Worm (Caenorhabditis elegans) whole organism, mixed stage, embryonic: ENCODE measurements around the gene str-180.

Source experiments
- M03D4.4 ChIP-seq: sonication (generic microtip); optimal IDR thresholded peaks from 2 replicates; lab custom pipeline; 2017; ENCODE audit warnings: mild to moderate bottlenecking, missing genetic modification characterization, missing compliant biosample characterization
- bed-3 ChIP-seq: fragments of 200-800 bp; sonication (Bioruptor generic); optimal IDR thresholded peaks from 3 replicates; lab custom pipeline; 2018; ENCODE audit warnings: mild to moderate bottlenecking, missing genetic modification characterization, moderate library complexity, missing compliant biosample characterization
- blmp-1 ChIP-seq: fragments of 150-350 bp; optimal IDR thresholded peaks from 2 replicates; lab custom pipeline; 2014; ENCODE audit warnings: missing biosample characterization, missing genetic modification characterization
- ceh-39 ChIP-seq: fragments of 150-350 bp; optimal IDR thresholded peaks from 2 replicates; lab custom pipeline; 2014; ENCODE audit warnings: missing biosample characterization, missing genetic modification characterization
- ceh-43 ChIP-seq: fragments of 200-800 bp; sonication (Bioruptor generic); optimal IDR thresholded peaks from 2 replicates; lab custom pipeline; 2018; ENCODE audit warnings: mild to moderate bottlenecking, missing genetic modification characterization, moderate library complexity, missing compliant biosample characterization
- ceh-83 ChIP-seq: fragments of 200-800 bp; sonication (Bioruptor generic); optimal IDR thresholded peaks from 2 replicates; lab custom pipeline; 2018; ENCODE audit warnings: mild to moderate bottlenecking, missing genetic modification characterization, missing compliant biosample characterization
- ces-1 ChIP-seq: fragments of 150-350 bp; optimal IDR thresholded peaks from 2 replicates; lab custom pipeline; 2014; ENCODE audit warnings: missing biosample characterization, missing genetic modification reagents, missing genetic modification characterization
- cnd-1 ChIP-seq: fragments of 200-800 bp; sonication (Bioruptor generic); optimal IDR thresholded peaks from 2 replicates; lab custom pipeline; 2018; ENCODE audit warnings: mild to moderate bottlenecking, missing genetic modification characterization, missing compliant biosample characterization
- drap-1 ChIP-seq: fragments of 200-800 bp; sonication (Bioruptor generic); optimal IDR thresholded peaks from 3 replicates; lab custom pipeline; 2018; ENCODE audit warnings: mild to moderate bottlenecking, missing genetic modification characterization, missing compliant biosample characterization
- elt-1 ChIP-seq: sonication (generic microtip); optimal IDR thresholded peaks from 2 replicates; lab custom pipeline; 2017; ENCODE audit warnings: missing genetic modification characterization, mild to moderate bottlenecking, missing compliant biosample characterization, antibody characterized with exemption, moderate library complexity, borderline replicate concordance; ENCODE audit not compliant: insufficient read depth
- elt-3 ChIP-seq: fragments of 150-350 bp; optimal IDR thresholded peaks from 2 replicates; lab custom pipeline; 2014; ENCODE audit warnings: missing biosample characterization, missing genetic modification characterization
- flh-1 ChIP-seq: fragments of 200-800 bp; sonication (Bioruptor generic); optimal IDR thresholded peaks from 2 replicates; lab custom pipeline; 2018; ENCODE audit warnings: mild to moderate bottlenecking, missing genetic modification characterization, moderate library complexity, missing compliant biosample characterization
- ham-2 ChIP-seq: fragments of 200-800 bp; sonication (Bioruptor generic); optimal IDR thresholded peaks from 2 replicates; lab custom pipeline; 2018; ENCODE audit warnings: mild to moderate bottlenecking, missing genetic modification characterization, missing compliant biosample characterization
- hlh-1 ChIP-seq: fragments of 150-350 bp; optimal IDR thresholded peaks from 2 replicates; lab custom pipeline; 2014; ENCODE audit warnings: missing biosample characterization, missing genetic modification reagents, missing genetic modification characterization
- lin-13 ChIP-seq: fragments of 150-350 bp; optimal IDR thresholded peaks from 2 replicates; lab custom pipeline; 2014; ENCODE audit warnings: missing biosample characterization, missing genetic modification characterization
- lin-32 ChIP-seq: fragments of 200-800 bp; sonication (Bioruptor generic); optimal IDR thresholded peaks from 2 replicates; lab custom pipeline; 2018; ENCODE audit warnings: mild to moderate bottlenecking, missing genetic modification characterization, missing compliant biosample characterization
- lsy-2 ChIP-seq: fragments of 150-350 bp; optimal IDR thresholded peaks from 2 replicates; lab custom pipeline; 2014; ENCODE audit warnings: missing biosample characterization, missing genetic modification characterization
- mab-5 ChIP-seq: fragments of 150-350 bp; optimal IDR thresholded peaks from 2 replicates; lab custom pipeline; 2014; ENCODE audit warnings: missing biosample characterization, missing genetic modification characterization
- mep-1 ChIP-seq: fragments of 150-350 bp; optimal IDR thresholded peaks from 2 replicates; lab custom pipeline; 2017; ENCODE audit warnings: missing biosample characterization, missing genetic modification reagents, missing genetic modification characterization, inconsistent platforms
- mls-2 ChIP-seq: sonication (generic microtip); optimal IDR thresholded peaks from 2 replicates; lab custom pipeline; 2016; ENCODE audit warnings: mild to moderate bottlenecking, missing genetic modification characterization, moderate library complexity, missing compliant biosample characterization
- nhr-12 ChIP-seq: fragments of 150-350 bp; optimal IDR thresholded peaks from 2 replicates; lab custom pipeline; 2014; ENCODE audit warnings: missing biosample characterization, missing genetic modification characterization
- nhr-2 ChIP-seq: fragments of 150-350 bp; optimal IDR thresholded peaks from 2 replicates; lab custom pipeline; 2014; ENCODE audit warnings: missing biosample characterization, missing genetic modification characterization
- nhr-237 ChIP-seq: fragments of 150-350 bp; optimal IDR thresholded peaks from 2 replicates; lab custom pipeline; 2014; ENCODE audit warnings: missing biosample characterization, missing genetic modification characterization
- nhr-28 ChIP-seq: fragments of 150-350 bp; optimal IDR thresholded peaks from 2 replicates; lab custom pipeline; 2014; ENCODE audit warnings: missing biosample characterization, missing genetic modification characterization
- nhr-76 ChIP-seq: sonication (generic microtip); optimal IDR thresholded peaks from 2 replicates; lab custom pipeline; 2017; ENCODE audit warnings: missing biosample characterization, missing genetic modification characterization
- pha-4 ChIP-seq: fragments of 150-350 bp; optimal IDR thresholded peaks from 2 replicates; lab custom pipeline; 2018; ENCODE audit warnings: missing biosample characterization, missing genetic modification reagents, missing genetic modification characterization
- sem-2 ChIP-seq: fragments of 200-800 bp; sonication (Bioruptor generic); optimal IDR thresholded peaks from 2 replicates; lab custom pipeline; 2018; ENCODE audit warnings: mild to moderate bottlenecking, missing genetic modification characterization, missing compliant biosample characterization
- snpc-4 ChIP-seq: fragments of 150-350 bp; optimal IDR thresholded peaks from 2 replicates; lab custom pipeline; 2014; ENCODE audit warnings: missing biosample characterization, missing genetic modification characterization
- sptf-1 ChIP-seq: sonication (generic microtip); optimal IDR thresholded peaks from 2 replicates; lab custom pipeline; 2017; ENCODE audit warnings: mild to moderate bottlenecking, missing genetic modification characterization, moderate library complexity, missing compliant biosample characterization
- tbx-8 ChIP-seq: fragments of 200-800 bp; sonication (Bioruptor generic); optimal IDR thresholded peaks from 2 replicates; lab custom pipeline; 2018; ENCODE audit warnings: mild to moderate bottlenecking, missing genetic modification characterization, moderate library complexity, missing compliant biosample characterization
- unc-120 ChIP-seq: sonication (generic microtip); optimal IDR thresholded peaks from 2 replicates; lab custom pipeline; 2017; ENCODE audit warnings: missing genetic modification characterization, missing compliant biosample characterization; ENCODE audit not compliant: poor library complexity, severe bottlenecking
- unc-39 ChIP-seq: fragments of 150-350 bp; optimal IDR thresholded peaks from 2 replicates; lab custom pipeline; 2014; ENCODE audit warnings: missing biosample characterization, missing genetic modification characterization
- unc-62 ChIP-seq: fragments of 150-350 bp; optimal IDR thresholded peaks from 2 replicates; lab custom pipeline; 2014; ENCODE audit warnings: missing biosample characterization, missing genetic modification reagents, missing genetic modification characterization
- zip-8 ChIP-seq: fragments of 150-350 bp; optimal IDR thresholded peaks from 2 replicates; lab custom pipeline; 2014; ENCODE audit warnings: missing biosample characterization, missing genetic modification characterization
- ztf-11 ChIP-seq: fragments of 150-350 bp; optimal IDR thresholded peaks from 2 replicates; lab custom pipeline; 2014; ENCODE audit warnings: missing biosample characterization, missing genetic modification characterization

The str-180 gene

DNA sequence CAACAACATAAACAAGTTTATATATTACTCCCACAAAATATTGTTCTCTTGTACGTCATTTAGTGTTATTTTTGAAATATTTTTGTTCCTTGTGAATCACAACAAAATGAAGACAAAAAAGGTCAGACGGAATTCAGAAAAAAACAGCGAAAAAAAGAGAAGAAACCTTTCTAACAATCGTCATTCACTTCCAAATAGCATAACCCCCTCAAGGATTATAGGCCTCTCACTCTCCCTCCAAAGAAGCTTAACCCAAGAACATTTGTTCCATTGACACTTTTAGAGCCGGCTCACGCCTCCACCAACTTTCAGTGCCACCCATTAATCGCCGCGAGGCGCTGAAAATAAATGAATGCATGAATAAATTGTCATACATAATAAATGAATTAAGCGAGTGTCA, 9.1 kb downstream of the str-180 start:
- TF ChIP-seq unc-120 (tag; lab: Kevin White, UChicago) (no peak), blmp-1 (tag; lab: Kevin White, UChicago) (no peak), drap-1 (GFP tag; lab: Kevin White, UChicago) (no peak), elt-1 (tag; lab: Kevin White, UChicago) (no peak), ceh-39 (tag; lab: Kevin White, UChicago) (no peak), unc-39 (tag; lab: Kevin White, UChicago) (no peak), hlh-1 (no peak), unc-62 (no peak), nhr-76 (tag; lab: Kevin White, UChicago) (no peak)

DNA sequence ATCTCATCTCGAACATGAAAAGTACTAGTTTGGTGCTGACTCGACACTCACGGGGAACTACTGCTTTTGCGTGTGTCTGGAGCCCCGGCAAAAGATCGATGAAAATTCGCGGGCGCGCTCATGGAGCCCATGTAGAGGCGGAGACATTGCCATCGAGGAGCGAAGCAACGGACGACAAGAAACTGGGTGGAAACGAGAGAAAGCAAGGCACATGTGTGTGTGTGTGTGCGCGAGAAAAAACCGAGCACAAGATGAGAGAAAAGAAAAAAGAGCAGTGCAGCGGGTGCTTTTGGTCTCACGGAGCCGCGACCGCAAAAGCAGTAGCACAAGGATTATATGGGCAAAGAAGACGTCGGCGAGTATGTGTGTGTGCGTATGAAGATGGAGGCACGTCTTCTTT, 9.9 kb downstream of the str-180 start:
- TF ChIP-seq sptf-1 (tag; lab: Kevin White, UChicago) (peak; percentile 14), ztf-11 (tag; lab: Kevin White, UChicago) (no peak), mab-5 (tag; lab: Kevin White, UChicago) (no peak), unc-39 (tag; lab: Kevin White, UChicago) (no peak), tbx-8 (no peak), mep-1 (tag; lab: Kevin White, UChicago) (peak; percentile 50)

DNA sequence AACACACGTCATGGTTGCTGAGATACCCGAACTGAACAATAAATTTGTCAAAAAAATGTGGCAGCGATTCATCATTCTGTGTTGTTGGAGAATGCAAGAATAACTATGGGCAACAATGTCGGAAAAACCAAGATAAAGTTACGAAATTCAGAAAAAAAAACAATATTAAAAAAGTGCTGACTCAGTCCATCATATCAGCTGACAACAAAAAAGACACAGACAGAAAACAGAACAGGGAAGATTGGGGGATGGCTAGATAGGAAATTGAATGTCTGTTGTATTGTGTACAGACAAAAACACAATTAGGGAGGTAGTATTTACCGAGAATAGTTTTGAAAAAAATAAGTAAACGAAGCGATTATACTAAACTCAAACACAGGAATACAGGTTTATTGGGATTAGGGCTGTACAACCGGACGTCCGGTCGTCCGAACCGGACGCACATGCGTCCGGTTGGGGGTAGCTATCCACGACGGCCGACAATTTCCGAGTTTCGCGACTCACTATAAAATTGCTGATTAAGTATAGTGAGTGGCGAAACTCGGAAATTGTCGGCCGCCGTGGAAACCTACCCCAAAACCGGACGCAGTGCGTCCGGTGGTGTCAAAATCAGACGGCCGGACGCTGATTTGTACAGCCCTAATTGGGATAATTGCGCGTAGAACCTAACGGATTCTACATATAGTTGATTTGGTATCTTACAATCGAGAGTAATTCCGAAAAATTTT, 10.9 kb downstream of the str-180 start:
- no peak for TF ChIP-seq lin-32 (GFP tag; lab: Kevin White, UChicago)
- no peak for TF ChIP-seq elt-3
- no peak for TF ChIP-seq lsy-2 (tag; lab: Kevin White, UChicago)
- no peak for TF ChIP-seq bed-3 (GFP tag; lab: Kevin White, UChicago)
- TF ChIP-seq ces-1 (GFP tag; lab: Kevin White, UChicago): no peak
- TF ChIP-seq sptf-1 (tag; lab: Kevin White, UChicago): no peak
- TF ChIP-seq ztf-11 (tag; lab: Kevin White, UChicago): no peak
- TF ChIP-seq ceh-39 (tag; lab: Kevin White, UChicago): no peak
- no peak for TF ChIP-seq mep-1 (tag; lab: Kevin White, UChicago)
- no peak for TF ChIP-seq ceh-83
- TF ChIP-seq mls-2 (tag; lab: Kevin White, UChicago): no peak
- TF ChIP-seq drap-1 (GFP tag; lab: Kevin White, UChicago): no peak

DNA sequence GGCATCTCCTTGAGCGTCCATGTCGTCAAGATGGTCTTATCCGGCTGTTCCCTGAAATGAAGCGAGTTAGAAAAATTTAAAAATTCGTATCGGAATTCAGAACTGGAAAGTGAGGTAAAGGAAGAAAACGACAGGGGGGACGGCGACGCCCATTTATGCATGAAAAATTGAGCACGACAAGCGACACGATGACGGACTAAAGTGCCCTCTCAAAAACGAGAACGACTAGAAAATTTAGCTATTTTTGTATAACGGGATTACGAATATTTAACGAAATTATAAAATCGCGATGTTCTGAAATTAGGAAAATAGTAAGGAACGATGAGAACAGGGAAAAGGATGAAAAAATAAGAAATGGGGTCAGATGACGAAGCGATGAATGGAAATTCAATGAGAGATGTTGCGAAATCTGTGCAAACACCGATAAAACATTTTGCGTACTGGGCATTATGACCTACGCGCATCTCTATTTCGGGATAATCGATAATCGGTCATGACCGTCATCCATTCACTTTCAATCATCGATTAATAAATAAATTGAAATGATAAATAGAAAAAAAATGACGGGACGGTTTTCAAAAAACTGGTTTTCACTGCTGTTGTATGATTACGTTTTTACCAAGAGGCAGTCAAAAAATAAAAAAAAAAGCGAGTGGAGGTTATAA, 12.1 kb downstream of the str-180 start, which contains the start of gene snb-1:
Gene snb-1, minus strand, starts transcription at position 51 of the 665 bp plus-strand sequence.
- TF ChIP-seq bed-3 (GFP tag; lab: Kevin White, UChicago) (no peak), zip-8 (tag; lab: Kevin White, UChicago) (no peak), flh-1 (GFP tag; lab: Kevin White, UChicago) (no peak), snpc-4 (tag; lab: Kevin White, UChicago) (no peak), drap-1 (GFP tag; lab: Kevin White, UChicago) (no peak), nhr-237 (tag; lab: Kevin White, UChicago) (peak; percentile 53), lsy-2 (tag; lab: Kevin White, UChicago) (peak; percentile 56), ces-1 (GFP tag; lab: Kevin White, UChicago) (peak; percentile 25), pha-4 (tag; lab: Kevin White, UChicago) (peak; percentile 34), unc-39 (tag; lab: Kevin White, UChicago) (no peak), elt-1 (tag; lab: Kevin White, UChicago) (no peak), sem-2 (GFP tag; lab: Kevin White, UChicago) (no peak), ceh-39 (tag; lab: Kevin White, UChicago) (peak; percentile 55), unc-120 (tag; lab: Kevin White, UChicago) (peak; percentile 82), ceh-83 (no peak), lin-13 (tag; lab: Kevin White, UChicago) (no peak), hlh-1 (no peak), M03D4.4 (no peak), mls-2 (tag; lab: Kevin White, UChicago) (no peak), ham-2 (GFP tag; lab: Kevin White, UChicago) (no peak), blmp-1 (tag; lab: Kevin White, UChicago) (peak; percentile 11), mab-5 (tag; lab: Kevin White, UChicago) (no peak), nhr-28 (tag; lab: Kevin White, UChicago) (no peak), nhr-2 (tag; lab: Kevin White, UChicago) (no peak), lin-32 (GFP tag; lab: Kevin White, UChicago) (no peak), cnd-1 (tag; lab: Kevin White, UChicago) (no peak), tbx-8 (no peak), mep-1 (tag; lab: Kevin White, UChicago) (peak; percentile 7), sptf-1 (tag; lab: Kevin White, UChicago) (no peak), ceh-43 (GFP tag; lab: Kevin White, UChicago) (no peak), elt-3 (no peak), nhr-76 (tag; lab: Kevin White, UChicago) (no peak), ztf-11 (tag; lab: Kevin White, UChicago) (no peak), nhr-12 (tag; lab: Kevin White, UChicago) (no peak), unc-62 (no peak)
